Fruit fly (Drosophila melanogaster) whole organism, adult: ENCODE results near the gene Gr28b.

ENCODE experiments used
- CG14711 ChIP-seq: fragments of 200-800 bp; sonication (Bioruptor generic); optimal IDR thresholded peaks from 2 replicates; lab custom pipeline; 2018; ENCODE audit warnings: missing biosample characterization, mild to moderate bottlenecking, missing genetic modification characterization, moderate library complexity
- CG1620 ChIP-seq: fragments of 200-800 bp; sonication (Bioruptor generic); optimal IDR thresholded peaks from 2 replicates; lab custom pipeline; 2016; ENCODE audit warnings: missing biosample characterization, missing genetic modification characterization
- CG33017 ChIP-seq: fragments of 200-800 bp; sonication (Bioruptor generic); optimal IDR thresholded peaks from 2 replicates; lab custom pipeline; 2018; ENCODE audit warnings: missing biosample characterization, mild to moderate bottlenecking, missing genetic modification characterization, moderate library complexity
- Hr96 ChIP-seq: fragments of 200-800 bp; sonication (Bioruptor generic); optimal IDR thresholded peaks from 2 replicates; lab custom pipeline; 2016; ENCODE audit warnings: missing biosample characterization, missing genetic modification characterization
- Mnt ChIP-seq: fragments of 200-800 bp; sonication (Bioruptor generic); optimal IDR thresholded peaks from 2 replicates; lab custom pipeline; 2016; ENCODE audit warnings: missing biosample characterization, mild to moderate bottlenecking, missing genetic modification characterization
- bab1 ChIP-seq: fragments of 200-800 bp; sonication (Bioruptor generic); optimal IDR thresholded peaks from 3 replicates; lab custom pipeline; 2019; ENCODE audit warnings: missing biosample characterization, mild to moderate bottlenecking, missing genetic modification characterization, moderate library complexity
- cic ChIP-seq: fragments of 200-800 bp; sonication (Bioruptor generic); optimal IDR thresholded peaks from 2 replicates; lab custom pipeline; 2017; ENCODE audit warnings: missing biosample characterization, mild to moderate bottlenecking, missing genetic modification characterization, moderate library complexity
- pad ChIP-seq: fragments of 200-800 bp; sonication (Bioruptor generic); optimal IDR thresholded peaks from 3 replicates; lab custom pipeline; 2017; ENCODE audit warnings: missing biosample characterization, missing genetic modification characterization, mild to moderate bottlenecking, moderate library complexity, missing genetic modification reagents
- toe ChIP-seq: fragments of 200-800 bp; sonication (Bioruptor generic); optimal IDR thresholded peaks from 2 replicates; lab custom pipeline; 2016; ENCODE audit warnings: missing biosample characterization, missing genetic modification characterization

- TF ChIP-seq toe (no peak), cic (GFP tag; lab: Kevin White, UChicago) (no peak), CG1620 (no peak), pad (GFP tag; lab: Kevin White, UChicago) (no peak), bab1 (GFP tag; lab: Kevin White, UChicago) (no peak), CG33017 (tag; lab: Kevin White, UChicago) (no peak), Hr96 (no peak), Mnt (GFP tag; lab: Kevin White, UChicago) (no peak), CG14711 (tag; lab: Kevin White, UChicago) (no peak)
These were observed 31.7 kb downstream of the Gr28b start for dm6 chr2L:7430313-7430712.
